Worm (Caenorhabditis elegans): ENCODE data around the gene srbc-75.

- no peak for TF ChIP-seq pha-2 (tag; optimal IDR thresholded peaks at IDR 0.05)
- no peak for TF ChIP-seq nhr-11 (tag; optimal IDR thresholded peaks at IDR 0.05)
- TF ChIP-seq ceh-24 (tag; optimal IDR thresholded peaks at IDR 0.05) = no peak
- TF ChIP-seq rnt-1 (tag; optimal IDR thresholded peaks at IDR 0.05) = no peak
- no peak for TF ChIP-seq elt-4 (tag; optimal IDR thresholded peaks at IDR 0.05)
- TF ChIP-seq ahr-1 (tag; optimal IDR thresholded peaks at IDR 0.05) = no peak
- no peak for TF ChIP-seq syd-9 (tag; optimal IDR thresholded peaks at IDR 0.05)
- TF ChIP-seq npax-4 (tag; optimal IDR thresholded peaks at IDR 0.05) = no peak
- TF ChIP-seq ama-1 (optimal IDR thresholded peaks at IDR 0.05) = no peak
- TF ChIP-seq pha-4 (tag; optimal IDR thresholded peaks at IDR 0.05) = no peak
- no peak for TF ChIP-seq pag-3 (tag; optimal IDR thresholded peaks at IDR 0.05; ENCODE audit: borderline replicate concordance)
Observed at ce11 chrV:15241259-15241658, 12.4 kb upstream of the srbc-75 start, which contains the start of gene chil-12.
